Worm (Caenorhabditis elegans) whole organism, mixed stage, embryonic: ENCODE results near the gene F53F1.2.

Experiments used
- blmp-1 ChIP-seq: fragments of 150-350 bp; optimal IDR thresholded peaks from 2 replicates; lab custom pipeline; 2014; ENCODE audit warnings: missing biosample characterization, missing genetic modification characterization
- flh-1 ChIP-seq: fragments of 200-800 bp; sonication (Bioruptor generic); optimal IDR thresholded peaks from 2 replicates; lab custom pipeline; 2018; ENCODE audit warnings: mild to moderate bottlenecking, missing genetic modification characterization, moderate library complexity, missing compliant biosample characterization
- lsy-2 ChIP-seq: fragments of 150-350 bp; optimal IDR thresholded peaks from 2 replicates; lab custom pipeline; 2014; ENCODE audit warnings: missing biosample characterization, missing genetic modification characterization
- mab-5 ChIP-seq: fragments of 150-350 bp; optimal IDR thresholded peaks from 2 replicates; lab custom pipeline; 2014; ENCODE audit warnings: missing biosample characterization, missing genetic modification characterization
- nhr-237 ChIP-seq: fragments of 150-350 bp; optimal IDR thresholded peaks from 2 replicates; lab custom pipeline; 2014; ENCODE audit warnings: missing biosample characterization, missing genetic modification characterization
- nhr-28 ChIP-seq: fragments of 150-350 bp; optimal IDR thresholded peaks from 2 replicates; lab custom pipeline; 2014; ENCODE audit warnings: missing biosample characterization, missing genetic modification characterization
- pha-4 ChIP-seq: fragments of 150-350 bp; optimal IDR thresholded peaks from 2 replicates; lab custom pipeline; 2018; ENCODE audit warnings: missing biosample characterization, missing genetic modification reagents, missing genetic modification characterization
- sem-2 ChIP-seq: fragments of 200-800 bp; sonication (Bioruptor generic); optimal IDR thresholded peaks from 2 replicates; lab custom pipeline; 2018; ENCODE audit warnings: mild to moderate bottlenecking, missing genetic modification characterization, missing compliant biosample characterization
- unc-62 ChIP-seq: fragments of 150-350 bp; optimal IDR thresholded peaks from 2 replicates; lab custom pipeline; 2014; ENCODE audit warnings: missing biosample characterization, missing genetic modification reagents, missing genetic modification characterization

DNA sequence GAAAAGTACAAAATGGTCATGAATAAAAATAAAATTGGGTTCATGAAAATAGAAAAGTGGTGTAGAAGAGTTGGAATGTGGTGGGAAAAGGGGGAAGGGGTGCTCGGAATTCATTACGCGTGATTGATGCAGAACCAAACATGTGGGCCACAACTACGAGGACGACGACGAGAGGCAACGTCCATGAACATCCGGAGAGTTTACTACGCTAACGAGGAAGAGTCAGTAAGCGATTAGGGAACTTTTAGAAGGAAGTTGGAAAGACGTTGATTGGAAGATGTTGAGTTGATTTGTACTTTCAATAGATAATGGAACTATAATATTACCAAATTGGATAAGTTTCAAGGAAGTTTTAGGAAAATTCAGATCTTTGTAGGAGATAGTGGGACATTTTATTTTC is 4.9 kb upstream of the F53F1.2 start:
- TF ChIP-seq blmp-1, result no peak
- no peak for TF ChIP-seq sem-2 (GFP tag; lab: Kevin White, UChicago)
- TF ChIP-seq nhr-237 (tag; lab: Kevin White, UChicago), result no peak
- TF ChIP-seq mab-5, result no peak
- no peak for TF ChIP-seq flh-1
- TF ChIP-seq nhr-28 (tag; lab: Kevin White, UChicago), result no peak
- no peak for TF ChIP-seq unc-62 (GFP tag; lab: Kevin White, UChicago)
- TF ChIP-seq lsy-2, result no peak
- TF ChIP-seq pha-4 (tag; lab: Kevin White, UChicago), result no peak
